Fruit fly (Drosophila melanogaster) whole organism, embryonic: ENCODE data around the gene Cdc14.

Source experiments
- Bgb ChIP-seq: fragments of 200-800 bp; sonication (Bioruptor generic); IDR thresholded peaks from 2 replicates; pipeline ENCODE4 v1.3.6; 2022; ENCODE audit warnings: missing biosample characterization, missing genetic modification characterization; ENCODE audit not compliant: partially characterized antibody
- CG10366 ChIP-seq: fragments of 200-800 bp; sonication (Bioruptor generic); IDR thresholded peaks from 2 replicates; pipeline ENCODE4 v1.3.6; 2022; ENCODE audit warnings: missing biosample characterization, missing genetic modification characterization
- CG10462 ChIP-seq: fragments of 200-800 bp; sonication (Bioruptor generic); optimal IDR thresholded peaks from 2 replicates; lab custom pipeline; 2016; ENCODE audit warnings: missing biosample characterization, missing genetic modification characterization
- CG11247 ChIP-seq: fragments of 200-800 bp; sonication (Bioruptor generic); IDR thresholded peaks from 2 replicates; pipeline ENCODE4 v1.3.6; 2022; ENCODE audit warnings: missing biosample characterization, missing genetic modification characterization
- CG12155 ChIP-seq: fragments of 200-800 bp; sonication (Bioruptor generic); optimal IDR thresholded peaks from 3 replicates; lab custom pipeline; 2016; ENCODE audit warnings: missing biosample characterization, missing genetic modification characterization
- CG12391 ChIP-seq: fragments of 200-800 bp; sonication (Bioruptor generic); optimal IDR thresholded peaks from 3 replicates; lab custom pipeline; 2018; ENCODE audit warnings: missing biosample characterization, mild to moderate bottlenecking, missing genetic modification characterization, moderate library complexity
- CG12659 ChIP-seq: fragments of 200-800 bp; sonication (Bioruptor generic); optimal IDR thresholded peaks from 3 replicates; lab custom pipeline; 2017; ENCODE audit warnings: mild to moderate bottlenecking, missing biosample characterization, missing genetic modification reagents, missing genetic modification characterization
- CG17568 ChIP-seq: fragments of 200-800 bp; sonication (Bioruptor generic); optimal IDR thresholded peaks from 2 replicates; lab custom pipeline; 2018; ENCODE audit warnings: missing biosample characterization, mild to moderate bottlenecking, missing genetic modification characterization, moderate library complexity
- CG2116 ChIP-seq: fragments of 200-800 bp; sonication (Bioruptor generic); optimal IDR thresholded peaks from 3 replicates; lab custom pipeline; 2018; ENCODE audit warnings: missing biosample characterization, mild to moderate bottlenecking, missing genetic modification characterization
- CG34422 ChIP-seq: fragments of 200-800 bp; sonication (Bioruptor generic); IDR thresholded peaks from 3 replicates; pipeline ENCODE4 v1.3.6; 2022; ENCODE audit warnings: missing biosample characterization, missing genetic modification characterization
- CG3726 ChIP-seq: fragments of 200-800 bp; sonication (Bioruptor generic); IDR thresholded peaks from 3 replicates; pipeline ENCODE4, ENCODE4 v1.3.6; 2022; ENCODE audit warnings: missing biosample characterization, missing genetic modification characterization
- CG5180 ChIP-seq: fragments of 200-800 bp; sonication (Bioruptor generic); optimal IDR thresholded peaks from 3 replicates; lab custom pipeline; 2017; ENCODE audit warnings: missing biosample characterization, missing genetic modification characterization, mild to moderate bottlenecking, moderate library complexity, missing genetic modification reagents
- CG5953 ChIP-seq: fragments of 200-800 bp; sonication (Bioruptor generic); IDR thresholded peaks from 2 replicates; pipeline ENCODE4 v1.3.6; 2022; ENCODE audit warnings: missing biosample characterization, missing genetic modification characterization
- CG6813 ChIP-seq: fragments of 200-800 bp; sonication (Bioruptor generic); optimal IDR thresholded peaks from 2 replicates; lab custom pipeline; 2017; ENCODE audit warnings: missing biosample characterization, missing genetic modification characterization, mild to moderate bottlenecking, moderate library complexity, missing genetic modification reagents
- CG7556 ChIP-seq: fragments of 200-800 bp; sonication (Bioruptor generic); optimal IDR thresholded peaks from 2 replicates; lab custom pipeline; 2017; ENCODE audit warnings: missing biosample characterization, mild to moderate bottlenecking, missing genetic modification characterization
- CG7987 ChIP-seq: fragments of 200-800 bp; sonication (Bioruptor generic); optimal IDR thresholded peaks from 2 replicates; lab custom pipeline; 2018; ENCODE audit warnings: missing biosample characterization, mild to moderate bottlenecking, missing genetic modification characterization, moderate library complexity
- CG8290 ChIP-seq, 3 experiments: fragments of 200-800 bp; sonication (Bioruptor generic); optimal IDR thresholded peaks; 2 replicates each; lab custom pipeline; 2016 to 2019; ENCODE audit warnings: missing biosample characterization in 3 of 3, missing genetic modification characterization in 3 of 3, mild to moderate bottlenecking in 2 of 3, moderate library complexity in 1 of 3
- CG8478 ChIP-seq: fragments of >200 bp; optimal IDR thresholded peaks from 2 replicates; lab custom pipeline; 2018
- Dref ChIP-seq: fragments of 200-800 bp; sonication (Bioruptor generic); IDR thresholded peaks from 2 replicates; pipeline ENCODE4 v1.3.6; 2022; ENCODE audit warnings: missing biosample characterization, missing genetic modification characterization
- Hand ChIP-seq: fragments of 200-800 bp; sonication (Bioruptor generic); optimal IDR thresholded peaks from 2 replicates; lab custom pipeline; 2017; ENCODE audit warnings: mild to moderate bottlenecking, missing biosample characterization, missing genetic modification reagents, missing genetic modification characterization
- Hmx ChIP-seq: fragments of 200-800 bp; sonication (Bioruptor generic); optimal IDR thresholded peaks from 2 replicates; lab custom pipeline; 2016; ENCODE audit warnings: missing biosample characterization, missing genetic modification characterization
- MTF-1 ChIP-seq: fragments of 200-800 bp; sonication (Bioruptor generic); optimal IDR thresholded peaks from 2 replicates; lab custom pipeline; 2018; ENCODE audit warnings: missing biosample characterization, mild to moderate bottlenecking, missing genetic modification characterization, borderline replicate concordance
- Neu2 ChIP-seq: fragments of 200-800 bp; sonication (Bioruptor generic); optimal IDR thresholded peaks from 3 replicates; lab custom pipeline; 2016; ENCODE audit warnings: missing biosample characterization, missing genetic modification characterization, borderline replicate concordance
- PHDP ChIP-seq: fragments of 200-800 bp; sonication (Bioruptor generic); optimal IDR thresholded peaks from 3 replicates; lab custom pipeline; 2018; ENCODE audit warnings: missing biosample characterization, mild to moderate bottlenecking, missing genetic modification characterization, moderate library complexity
- Rfx ChIP-seq: fragments of 200-800 bp; sonication (Bioruptor generic); IDR thresholded peaks from 2 replicates; pipeline ENCODE4 v1.3.6; 2022; ENCODE audit warnings: missing biosample characterization, missing genetic modification characterization
- Tbp ChIP-seq: fragments of >200 bp; optimal IDR thresholded peaks from 2 replicates; lab custom pipeline; 2018; ENCODE audit warnings: missing biosample characterization, missing genetic modification characterization
- ac ChIP-seq: fragments of 200-800 bp; sonication (Bioruptor generic); optimal IDR thresholded peaks from 3 replicates; lab custom pipeline; 2017; ENCODE audit warnings: missing biosample characterization, mild to moderate bottlenecking, missing genetic modification characterization
- ash1 ChIP-seq: fragments of 200-800 bp; sonication (Bioruptor generic); optimal IDR thresholded peaks from 2 replicates; lab custom pipeline; 2018; ENCODE audit warnings: missing biosample characterization, mild to moderate bottlenecking, missing genetic modification characterization
- bowl ChIP-seq: fragments of 200-800 bp; sonication (Bioruptor generic); IDR thresholded peaks from 2 replicates; pipeline ENCODE4 v1.3.6; 2022; ENCODE audit warnings: missing biosample characterization, missing genetic modification characterization
- danr ChIP-seq: fragments of 200-800 bp; sonication (Bioruptor generic); IDR thresholded peaks from 2 replicates; pipeline ENCODE4 v1.3.6; 2022; ENCODE audit warnings: missing biosample characterization, missing genetic modification characterization
- dpn ChIP-seq, 2 experiments: fragments of 200-800 bp; sonication (Bioruptor generic); optimal IDR thresholded peaks; 3 replicates each; lab custom pipeline; 2016; ENCODE audit warnings: missing biosample characterization in 2 of 2, missing genetic modification characterization in 2 of 2
- exex ChIP-seq: fragments of 200-800 bp; sonication (Bioruptor generic); optimal IDR thresholded peaks from 4 replicates; lab custom pipeline; 2018; ENCODE audit warnings: missing biosample characterization, mild to moderate bottlenecking, missing genetic modification characterization, moderate library complexity
- ken ChIP-seq: fragments of 200-800 bp; sonication (Bioruptor generic); IDR thresholded peaks from 3 replicates; pipeline ENCODE4 v1.3.6; 2022; ENCODE audit warnings: missing biosample characterization, missing genetic modification characterization
- lola ChIP-seq, 3 experiments: fragments of >200 bp in 2 of 3; fragments of 200-800 bp in 1 of 3; sonication (Bioruptor generic) in 1 of 3; optimal IDR thresholded peaks; 2 replicates each; lab custom pipeline; 2017 to 2019; ENCODE audit warnings: missing biosample characterization in 3 of 3, missing genetic modification characterization in 3 of 3, mild to moderate bottlenecking in 1 of 3, moderate library complexity in 1 of 3
- lov ChIP-seq, 2 experiments: fragments of 200-800 bp in 1 of 2; fragments of >200 bp in 1 of 2; sonication (Bioruptor generic) in 1 of 2; IDR thresholded peaks in 1 of 2; optimal IDR thresholded peaks in 1 of 2; 2 replicates in 1 of 2; 3 replicates in 1 of 2; pipeline versions ENCODE4 v1.3.6 to Lab custom; 2017 to 2022; ENCODE audit warnings: missing biosample characterization in 1 of 2, missing genetic modification characterization in 1 of 2
- mam ChIP-seq: fragments of 200-800 bp; sonication (Bioruptor generic); optimal IDR thresholded peaks from 3 replicates; lab custom pipeline; 2016; ENCODE audit warnings: missing biosample characterization, missing genetic modification characterization
- mld ChIP-seq: fragments of 200-800 bp; sonication (Bioruptor generic); IDR thresholded peaks from 3 replicates; pipeline ENCODE4 v1.3.6; 2022; ENCODE audit warnings: missing biosample characterization, missing genetic modification characterization; ENCODE audit not compliant: partially characterized antibody
- pfk ChIP-seq: fragments of 200-800 bp; sonication (Bioruptor generic); optimal IDR thresholded peaks from 2 replicates; lab custom pipeline; 2018; ENCODE audit warnings: missing biosample characterization, mild to moderate bottlenecking, missing genetic modification characterization, moderate library complexity
- pho ChIP-seq: fragments of 200-800 bp; sonication (Bioruptor generic); optimal IDR thresholded peaks from 2 replicates; lab custom pipeline; 2016; ENCODE audit warnings: missing biosample characterization, missing genetic modification characterization
- phol ChIP-seq: fragments of 200-800 bp; sonication (Bioruptor generic); optimal IDR thresholded peaks from 3 replicates; lab custom pipeline; 2018; ENCODE audit warnings: missing biosample characterization, mild to moderate bottlenecking, missing genetic modification characterization, moderate library complexity
- pros ChIP-seq: fragments of 200-800 bp; sonication (Bioruptor generic); optimal IDR thresholded peaks from 3 replicates; lab custom pipeline; 2019; ENCODE audit warnings: missing biosample characterization, mild to moderate bottlenecking, missing genetic modification characterization, moderate library complexity
- salm ChIP-seq: fragments of 200-800 bp; sonication (Bioruptor generic); optimal IDR thresholded peaks from 2 replicates; lab custom pipeline; 2018; ENCODE audit warnings: missing biosample characterization, mild to moderate bottlenecking, missing genetic modification characterization
- shn ChIP-seq: fragments of 200-800 bp; sonication (Bioruptor generic); optimal IDR thresholded peaks from 3 replicates; lab custom pipeline; 2016; ENCODE audit warnings: missing biosample characterization, missing genetic modification characterization
- sna ChIP-seq: fragments of 200-800 bp; sonication (Bioruptor generic); IDR thresholded peaks from 2 replicates; pipeline ENCODE4 v1.3.6; 2022; ENCODE audit warnings: missing biosample characterization, missing genetic modification characterization; ENCODE audit not compliant: partially characterized antibody
- sr ChIP-seq: fragments of 200-800 bp; sonication (Bioruptor generic); IDR thresholded peaks from 3 replicates; pipeline ENCODE4 v1.3.6; 2022; ENCODE audit warnings: missing biosample characterization, missing genetic modification characterization
- tin ChIP-seq: fragments of 200-800 bp; sonication (Bioruptor generic); optimal IDR thresholded peaks from 3 replicates; lab custom pipeline; 2016; ENCODE audit warnings: missing biosample characterization, missing genetic modification characterization
- wor ChIP-seq: fragments of 200-800 bp; sonication (Bioruptor generic); IDR thresholded peaks from 2 replicates; pipeline ENCODE4 v1.3.6; 2022; ENCODE audit warnings: missing biosample characterization, missing genetic modification characterization
- zen2 ChIP-seq: fragments of 200-800 bp; sonication (Bioruptor generic); IDR thresholded peaks from 3 replicates; pipeline ENCODE4 v1.3.6; 2022; ENCODE audit warnings: missing biosample characterization, missing genetic modification characterization; ENCODE audit not compliant: partially characterized antibody

Gene Cdc14

DNA sequence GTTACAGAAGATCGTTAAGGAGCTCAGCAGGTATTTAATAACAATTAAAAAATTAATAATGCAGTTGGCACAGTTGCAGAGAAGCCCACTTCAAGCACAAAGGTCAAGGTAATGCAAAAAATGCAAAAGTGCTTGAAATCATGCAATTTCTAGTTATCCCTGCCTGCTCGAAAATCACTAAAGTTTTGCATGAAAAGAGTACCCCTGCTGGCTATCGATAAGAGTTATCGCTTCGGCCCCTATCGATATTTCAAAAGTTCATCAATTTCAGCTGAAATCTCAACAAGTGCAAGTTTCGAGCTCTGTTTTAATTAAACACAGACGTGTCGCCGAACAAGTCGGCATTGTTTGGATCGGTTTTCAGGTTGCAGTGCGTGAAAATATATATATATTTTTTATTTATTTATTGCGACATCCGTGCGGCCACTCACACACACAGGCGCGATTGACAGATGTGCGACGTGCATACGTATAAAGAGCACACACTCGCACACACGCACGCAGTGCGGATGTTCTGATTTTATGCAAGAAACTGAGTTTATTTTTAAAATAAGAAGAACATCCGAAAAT, 10.9 kb upstream of the Cdc14 start (continued):
- TF ChIP-seq CG10462 = no peak
- TF ChIP-seq shn (GFP tag; lab: Kevin White, UChicago) = peak; percentile 46
- no peak for TF ChIP-seq Hmx (GFP tag; lab: Kevin White, UChicago)
- TF ChIP-seq phol = peak; percentile 67
- TF ChIP-seq CG5180 (GFP tag; lab: Kevin White, UChicago) = peak; percentile 30
- TF ChIP-seq CG2116 (GFP tag; lab: Kevin White, UChicago) = peak; percentile 78
- peak; percentile 78 for TF ChIP-seq Rfx (GFP tag; lab: Robert Waterston, UW)
- TF ChIP-seq CG7987 (GFP tag; lab: Kevin White, UChicago) = no peak
- TF ChIP-seq ken (GFP tag; lab: Robert Waterston, UW) = 0 out of 3 replicates have a peak, but pooled peaks have one; percentile 56
- TF ChIP-seq CG8478 (lab: Kevin White, UChicago) = no peak
- no peak for TF ChIP-seq pfk (GFP tag; lab: Kevin White, UChicago)
- TF ChIP-seq salm (tag; lab: Kevin White, UChicago) = no peak
- TF ChIP-seq CG34422 (GFP tag; lab: Robert Waterston, UW) = peak; percentile 73; the same call in 1 of the 3 replicates
- peak; percentile 20 for TF ChIP-seq exex (tag; lab: Kevin White, UChicago)
- TF ChIP-seq CG11247 (GFP tag; lab: Robert Waterston, UW) = peak; percentile 37; the same call in 1 of the 2 replicates
- TF ChIP-seq mam = peak; percentile 64
- TF ChIP-seq MTF-1 (GFP tag; lab: Kevin White, UChicago) = peak; percentile 33
- peak; percentile 9 for TF ChIP-seq PHDP (tag; lab: Kevin White, UChicago)
- no peak; the same call in 2 of the 3 replicates for TF ChIP-seq sr (GFP tag; lab: Robert Waterston, UW)
- TF ChIP-seq CG3726 (GFP tag; lab: Robert Waterston, UW) = peak; percentile 29; the same call in 1 of the 3 replicates
- TF ChIP-seq Neu2 (GFP tag; lab: Kevin White, UChicago) = no peak
- TF ChIP-seq CG12155 = peak; percentile 29
- TF ChIP-seq wor = no peak
- TF ChIP-seq dpn (GFP tag; optimal IDR thresholded peaks at IDR 0.05; lab: Kevin White, UChicago) = peak; percentile 62 to 64
- peak; percentile 86 for TF ChIP-seq Dref
- peak; percentile 51 for TF ChIP-seq CG12391 (tag; lab: Kevin White, UChicago)
- TF ChIP-seq sna (GFP tag; lab: Robert Waterston, UW) = peak; percentile 88
- no peak for TF ChIP-seq CG6813 (GFP tag; lab: Kevin White, UChicago)
- peak; percentile 84 for TF ChIP-seq zen2 (GFP tag; lab: Robert Waterston, UW)
- no peak for TF ChIP-seq Tbp (GFP tag; lab: Kevin White, UChicago)
- TF ChIP-seq ash1 (GFP tag; lab: Kevin White, UChicago) = no peak
- TF ChIP-seq pros (GFP tag; lab: Kevin White, UChicago) = no peak
- TF ChIP-seq CG17568 = no peak
- TF ChIP-seq Bgb (GFP tag; lab: Robert Waterston, UW) = peak; percentile 88
- peak; percentile 54 for TF ChIP-seq CG12659 (GFP tag; lab: Kevin White, UChicago)
- peak; percentile 68 for TF ChIP-seq tin (GFP tag; lab: Kevin White, UChicago)
- peak; percentile 33 for TF ChIP-seq CG7556
- peak in 1 of 3 experiments; percentile 47 for TF ChIP-seq lola (GFP tag; optimal IDR thresholded peaks at IDR 0.05; lab: Kevin White, UChicago)
- peak; percentile 34 for TF ChIP-seq pho (GFP tag; lab: Kevin White, UChicago)
- TF ChIP-seq CG8290 (GFP tag; optimal IDR thresholded peaks at IDR 0.05; lab: Kevin White, UChicago) = peak; percentile 8
- TF ChIP-seq CG8290 (tag; optimal IDR thresholded peaks at IDR 0.05; lab: Kevin White, UChicago) = no peak
- no peak for TF ChIP-seq lov (optimal IDR thresholded peaks at IDR 0.05; lab: Kevin White, UChicago)
- TF ChIP-seq lov (GFP tag; IDR thresholded peaks at IDR 0.05; lab: Robert Waterston, UW) = 0 out of 3 replicates have a peak, but pooled peaks have one; percentile 62
- peak; percentile 76; the same call in 2 of the 3 replicates for TF ChIP-seq mld (GFP tag; lab: Robert Waterston, UW)
- peak; percentile 2 for TF ChIP-seq Hand
- TF ChIP-seq ac = peak; percentile 4
- peak; percentile 42; the same call in 1 of the 2 replicates for TF ChIP-seq CG5953
- TF ChIP-seq CG10366 (GFP tag; lab: Robert Waterston, UW) = peak; percentile 42
- TF ChIP-seq danr = no peak
- no peak for TF ChIP-seq bowl (GFP tag; lab: Robert Waterston, UW)
